Fruit fly (Drosophila melanogaster): ENCODE measurements around the gene Tlk.

DNA sequence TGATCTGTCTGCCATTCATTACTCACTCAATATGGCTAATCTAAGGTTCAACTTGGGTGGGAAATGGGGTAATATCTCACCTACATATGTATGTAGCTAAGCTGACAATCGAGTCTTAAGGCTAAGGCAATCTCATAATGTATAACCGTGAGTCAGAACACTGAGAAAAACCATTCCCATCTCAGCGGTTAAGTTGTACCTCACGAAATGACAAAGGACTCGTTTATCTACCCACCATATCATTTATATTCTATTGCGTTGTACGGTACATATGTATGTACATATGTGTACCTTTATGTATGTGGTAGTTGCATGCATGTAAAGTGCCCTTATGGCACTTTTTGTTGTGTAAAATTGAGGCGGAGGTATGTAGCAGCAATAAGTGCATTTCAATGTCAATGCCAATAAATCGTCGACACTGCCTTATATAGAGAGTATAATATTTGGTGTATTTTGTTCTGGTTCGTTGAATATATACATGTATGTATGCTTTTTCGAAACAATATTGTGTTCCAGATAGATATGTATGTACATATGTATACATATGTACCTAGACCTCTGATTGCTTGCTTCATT is 43.2 kb downstream of the Tlk start:
- TF ChIP-seq ovo (GFP tag; optimal IDR thresholded peaks at IDR 0.05): no peak
- no peak for TF ChIP-seq CG1620 (GFP tag; optimal IDR thresholded peaks at IDR 0.05)
- TF ChIP-seq cnc (optimal IDR thresholded peaks at IDR 0.05): no peak
- TF ChIP-seq toe (GFP tag; optimal IDR thresholded peaks at IDR 0.05): no peak
- TF ChIP-seq pad (GFP tag; optimal IDR thresholded peaks at IDR 0.05): no peak
- TF ChIP-seq Clk (GFP tag; optimal IDR thresholded peaks at IDR 0.05): no peak
- no peak for TF ChIP-seq CG33017 (tag; optimal IDR thresholded peaks at IDR 0.05)
- peak; percentile 63 for TF ChIP-seq tj (GFP tag; optimal IDR thresholded peaks at IDR 0.05)
